Worm (Caenorhabditis elegans): Measurements from ENCODE around the gene sor-1.

DNA sequence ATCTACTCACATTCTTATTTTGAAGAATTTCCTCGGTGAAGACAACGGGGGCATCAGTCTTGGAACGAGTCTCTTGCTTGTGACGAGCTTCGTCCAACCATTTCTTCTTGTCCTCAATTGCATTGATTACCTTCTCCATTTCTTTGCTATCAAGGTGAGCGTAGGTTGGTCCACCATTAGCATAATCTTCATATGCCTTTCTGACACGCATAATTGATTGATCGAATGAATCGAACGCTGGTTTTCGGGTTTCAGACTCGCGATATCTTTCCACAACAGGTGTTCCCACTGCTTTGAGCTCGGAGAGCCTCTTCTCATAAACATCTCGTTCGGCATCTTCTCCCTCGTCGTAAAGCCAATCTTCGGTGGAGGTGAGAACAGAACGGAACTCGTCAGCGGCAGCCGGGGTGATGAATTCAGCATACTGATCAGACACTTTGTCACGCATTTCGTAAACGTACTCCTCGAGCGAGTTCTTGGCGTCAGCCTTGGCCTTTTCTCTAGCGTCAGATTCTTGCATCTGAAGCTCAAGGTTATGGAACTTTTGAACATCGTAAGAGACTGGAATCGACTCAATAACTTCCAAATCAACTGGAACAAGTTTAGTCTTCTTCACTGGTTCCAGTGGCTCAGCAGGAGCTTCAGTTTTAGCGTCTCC lies 26.6 kb downstream of the sor-1 start:
- TF ChIP-seq nhr-11 (tag; optimal IDR thresholded peaks at IDR 0.05), result no peak
- TF ChIP-seq pax-1 (tag; optimal IDR thresholded peaks at IDR 0.05), result no peak
- no peak for TF ChIP-seq fkh-6 (tag; optimal IDR thresholded peaks at IDR 0.05)
- TF ChIP-seq rnt-1 (tag; optimal IDR thresholded peaks at IDR 0.05), result no peak
- no peak for TF ChIP-seq pqm-1 (tag; optimal IDR thresholded peaks at IDR 0.05)
- no peak for TF ChIP-seq nfya-1 (tag; optimal IDR thresholded peaks at IDR 0.05)
- TF ChIP-seq sox-2 (GFP tag; IDR thresholded peaks at IDR 0.05), result no peak
- TF ChIP-seq ceh-9 (tag; optimal IDR thresholded peaks at IDR 0.05), result no peak
- TF ChIP-seq ets-4 (tag; optimal IDR thresholded peaks at IDR 0.05), result no peak
- TF ChIP-seq C08G9.2 (tag; optimal IDR thresholded peaks at IDR 0.05), result no peak
- TF ChIP-seq ama-1 (optimal IDR thresholded peaks at IDR 0.05), result no peak
- no peak for TF ChIP-seq unc-42 (tag; optimal IDR thresholded peaks at IDR 0.05)
- no peak for TF ChIP-seq ceh-2 (tag; optimal IDR thresholded peaks at IDR 0.05)

Measured in whole organism, late embryonic.